Worm (Caenorhabditis elegans) whole organism, L1 larva: ENCODE measurements around the gene oac-30.

ENCODE experiments used
- ama-1 ChIP-seq: fragments of 150-350 bp; optimal IDR thresholded peaks from 2 replicates; lab custom pipeline; 2014
- ces-1 ChIP-seq: fragments of 150-350 bp; optimal IDR thresholded peaks from 2 replicates; lab custom pipeline; 2014; ENCODE audit warnings: missing biosample characterization, missing genetic modification reagents, missing genetic modification characterization
- efl-1 ChIP-seq, 4 experiments: fragments of 150-350 bp; optimal IDR thresholded peaks in 3 of 4; peaks in 1 of 4; 1 replicate in 1 of 4; 2 replicates in 3 of 4; lab custom pipeline; 2014; ENCODE audit warnings: missing biosample characterization in 2 of 4, missing genetic modification characterization in 2 of 4, missing genetic modification reagents in 2 of 4
- elt-3 ChIP-seq, 6 experiments: fragments of 150-350 bp in 1 of 6; sonication (generic microtip); optimal IDR thresholded peaks; 2 replicates each; lab custom pipeline; 2017 to 2018; ENCODE audit warnings: missing biosample characterization in 6 of 6, missing genetic modification characterization in 6 of 6, inconsistent platforms in 1 of 6
- fkh-4 ChIP-seq: sonication (generic microtip); optimal IDR thresholded peaks from 2 replicates; lab custom pipeline; 2016; ENCODE audit warnings: missing compliant biosample characterization, missing genetic modification characterization, borderline replicate concordance
- lin-13 ChIP-seq: fragments of 150-350 bp; optimal IDR thresholded peaks from 2 replicates; lab custom pipeline; 2014; ENCODE audit warnings: missing biosample characterization, missing genetic modification reagents, missing genetic modification characterization
- lin-15B ChIP-seq: fragments of 150-350 bp; sonication (generic microtip); optimal IDR thresholded peaks from 3 replicates; lab custom pipeline; 2014; ENCODE audit warnings: missing biosample characterization, missing genetic modification characterization
- mdl-1 ChIP-seq, 2 experiments: fragments of 150-350 bp; optimal IDR thresholded peaks; 2 replicates each; lab custom pipeline; 2014 to 2017; ENCODE audit warnings: missing biosample characterization in 2 of 2, missing genetic modification characterization in 2 of 2, inconsistent platforms in 1 of 2
- nhr-85 ChIP-seq: sonication (generic microtip); peaks from one replicate; lab custom pipeline; 2016; ENCODE audit warnings: missing genetic modification characterization, inconsistent platforms, missing compliant biosample characterization
- nhr-90 ChIP-seq: sonication (generic microtip); optimal IDR thresholded peaks from 2 replicates; lab custom pipeline; 2016; ENCODE audit warnings: mild to moderate bottlenecking, missing genetic modification characterization, missing compliant biosample characterization; ENCODE audit not compliant: poor library complexity
- unc-130 ChIP-seq: fragments of 150-350 bp; optimal IDR thresholded peaks from 2 replicates; lab custom pipeline; 2017; ENCODE audit warnings: missing biosample characterization, missing genetic modification characterization, inconsistent platforms

DNA sequence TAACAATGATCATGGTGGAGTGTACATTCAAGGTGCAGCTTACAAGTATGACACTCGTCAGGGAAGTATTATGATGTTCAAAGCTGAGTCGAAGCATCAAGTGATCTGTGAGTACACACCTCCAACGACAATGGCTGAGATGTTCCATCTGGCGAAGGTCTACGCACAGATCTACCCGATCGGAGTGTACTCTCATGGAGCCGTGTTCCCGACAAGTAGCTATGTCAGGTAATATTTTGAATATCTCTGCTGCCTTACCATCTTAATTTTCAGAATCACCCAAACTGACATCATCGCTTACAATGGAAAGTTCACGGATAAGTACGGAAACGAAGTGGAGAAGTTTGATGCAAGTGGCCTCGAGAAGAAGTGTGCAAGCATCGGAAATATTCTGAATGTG, 9.9 kb downstream of the oac-30 start:
- no peak for TF ChIP-seq ces-1 (GFP tag; lab: Kevin White, UChicago)
- TF ChIP-seq efl-1 (optimal IDR thresholded peaks at IDR 0.05; lab: Kevin White, UChicago): no peak
- no peak for TF ChIP-seq efl-1 (GFP tag; optimal IDR thresholded peaks at IDR 0.05 in 1 of 2; lab: Kevin White, UChicago)
- no peak for TF ChIP-seq unc-130 (tag; lab: Kevin White, UChicago)
- no peak for TF ChIP-seq elt-3 (tag; optimal IDR thresholded peaks at IDR 0.05; lab: Kevin White, UChicago)
- TF ChIP-seq nhr-85 (tag; lab: Kevin White, UChicago): no peak
- TF ChIP-seq lin-15B: no peak
- no peak for TF ChIP-seq lin-13 (GFP tag; lab: Kevin White, UChicago)
- TF ChIP-seq fkh-4: no peak
- TF ChIP-seq mdl-1 (tag; optimal IDR thresholded peaks at IDR 0.05; lab: Kevin White, UChicago): no peak
- no peak for TF ChIP-seq nhr-90 (tag; lab: Kevin White, UChicago)
- no peak for TF ChIP-seq ama-1
